Worm (Caenorhabditis elegans): ENCODE data around the gene F17H10.2.

Gene F17H10.2

DNA sequence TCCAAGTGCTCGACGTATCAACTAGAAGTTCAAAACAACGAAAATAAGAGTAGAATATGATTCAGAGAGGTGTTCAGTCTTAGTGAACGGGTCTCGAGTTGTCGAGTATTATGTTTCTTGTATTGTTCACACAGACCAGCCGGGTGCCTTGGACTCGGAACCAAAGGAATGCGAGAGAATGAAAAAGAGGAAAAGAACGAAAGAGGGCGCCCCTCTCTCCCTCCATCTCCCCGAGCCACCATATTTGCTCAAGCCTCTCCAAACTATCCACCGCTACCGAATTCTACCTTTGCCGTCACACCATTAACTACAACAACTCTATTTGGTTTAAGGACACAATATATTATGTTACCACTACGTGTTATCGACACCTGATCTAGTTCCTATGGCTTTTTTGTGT lies 48.2 kb downstream of the F17H10.2 start:
- TF ChIP-seq scrt-1 (GFP tag; IDR thresholded peaks at IDR 0.05), result no peak
- no peak for TF ChIP-seq hnd-1 (tag; optimal IDR thresholded peaks at IDR 0.05)
- no peak for TF ChIP-seq aly-1 (tag; optimal IDR thresholded peaks at IDR 0.05)
- no peak for TF ChIP-seq tra-4 (tag; optimal IDR thresholded peaks at IDR 0.05)
- TF ChIP-seq tbx-11 (GFP tag; IDR thresholded peaks at IDR 0.05), result no peak

DNA sequence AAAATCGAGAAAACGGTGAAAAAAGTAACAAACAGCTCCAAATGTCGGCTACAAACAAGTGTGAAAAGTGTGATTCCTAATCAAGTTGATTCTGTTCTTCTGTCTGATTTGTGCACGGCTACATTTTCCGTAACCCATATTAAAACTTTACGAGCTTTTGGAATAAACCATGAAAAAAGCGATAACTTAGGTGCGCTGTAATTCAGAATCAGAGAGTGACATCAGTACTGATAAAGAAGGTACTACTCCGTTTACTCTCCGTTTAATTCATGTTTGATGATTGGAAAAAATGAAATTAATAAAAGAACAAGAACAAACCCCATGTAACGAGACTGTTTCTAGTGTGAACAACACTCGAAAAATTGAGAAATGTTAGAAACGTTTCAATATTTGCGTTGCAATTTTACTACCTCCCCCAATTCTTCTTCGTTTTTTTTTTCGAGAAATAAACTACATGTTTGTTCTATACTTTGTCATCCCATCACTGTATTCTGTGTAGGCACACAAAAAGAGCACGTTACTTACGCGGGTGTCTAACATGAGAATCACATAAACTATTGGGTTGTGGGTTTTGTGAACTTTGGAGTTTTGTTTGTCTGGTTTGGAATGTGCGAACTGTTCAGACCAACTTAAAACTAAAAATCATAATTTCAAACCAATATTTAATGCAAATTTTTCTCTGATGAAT lies 48.9 kb downstream of the F17H10.2 start:
- no peak for TF ChIP-seq hmbx-1 (tag; optimal IDR thresholded peaks at IDR 0.05)
- no peak for TF ChIP-seq F13C5.2 (tag; optimal IDR thresholded peaks at IDR 0.05)
- TF ChIP-seq sea-1 (GFP tag; conservative IDR thresholded peaks at IDR 0.05), result no peak
- no peak for TF ChIP-seq tra-4 (tag; optimal IDR thresholded peaks at IDR 0.05)
- TF ChIP-seq aly-1 (tag; optimal IDR thresholded peaks at IDR 0.05), result no peak
- no peak for TF ChIP-seq B0310.2 (tag; optimal IDR thresholded peaks at IDR 0.05)
- no peak for TF ChIP-seq pes-1 (GFP tag; IDR thresholded peaks at IDR 0.05)
- TF ChIP-seq tbx-11 (GFP tag; IDR thresholded peaks at IDR 0.05), result no peak
- no peak for TF ChIP-seq hmg-4 (GFP tag; optimal IDR thresholded peaks at IDR 0.05)
- TF ChIP-seq flt-1 (GFP tag; IDR thresholded peaks at IDR 0.05), result no peak
- TF ChIP-seq hnd-1 (tag; optimal IDR thresholded peaks at IDR 0.05), result no peak
- no peak for TF ChIP-seq ama-1 (optimal IDR thresholded peaks at IDR 0.05)
- TF ChIP-seq tbx-37 (GFP tag; conservative IDR thresholded peaks at IDR 0.05), result no peak
- no peak for TF ChIP-seq scrt-1 (GFP tag; IDR thresholded peaks at IDR 0.05)
- no peak for TF ChIP-seq ets-7 (tag; optimal IDR thresholded peaks at IDR 0.05)

DNA sequence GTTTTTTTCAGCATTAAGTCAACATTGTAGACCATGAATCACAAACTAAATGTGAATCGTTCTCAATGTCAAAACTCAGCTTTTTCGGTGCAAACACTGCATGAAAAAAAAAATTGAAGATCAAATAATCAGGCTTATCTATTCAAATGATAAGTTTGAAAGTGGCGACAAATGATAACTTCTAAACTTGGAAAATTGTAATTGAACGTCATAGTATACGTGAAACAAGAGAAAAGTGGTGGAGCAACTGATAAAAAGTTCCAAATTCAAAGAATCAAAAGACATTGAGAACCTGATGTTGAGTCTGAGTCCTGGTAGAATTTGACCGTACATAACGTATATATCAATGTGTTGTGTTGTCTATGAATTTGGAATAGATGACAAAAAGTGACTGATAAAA lies 49.6 kb downstream of the F17H10.2 start:
- TF ChIP-seq aly-1 (tag; optimal IDR thresholded peaks at IDR 0.05) (no peak), hmg-4 (GFP tag; optimal IDR thresholded peaks at IDR 0.05) (no peak), ets-7 (tag; optimal IDR thresholded peaks at IDR 0.05) (no peak), tbx-11 (GFP tag; IDR thresholded peaks at IDR 0.05) (no peak), tra-4 (tag; optimal IDR thresholded peaks at IDR 0.05) (no peak), hmbx-1 (tag; optimal IDR thresholded peaks at IDR 0.05) (no peak), pes-1 (GFP tag; IDR thresholded peaks at IDR 0.05) (no peak), sea-1 (GFP tag; conservative IDR thresholded peaks at IDR 0.05) (no peak)

DNA sequence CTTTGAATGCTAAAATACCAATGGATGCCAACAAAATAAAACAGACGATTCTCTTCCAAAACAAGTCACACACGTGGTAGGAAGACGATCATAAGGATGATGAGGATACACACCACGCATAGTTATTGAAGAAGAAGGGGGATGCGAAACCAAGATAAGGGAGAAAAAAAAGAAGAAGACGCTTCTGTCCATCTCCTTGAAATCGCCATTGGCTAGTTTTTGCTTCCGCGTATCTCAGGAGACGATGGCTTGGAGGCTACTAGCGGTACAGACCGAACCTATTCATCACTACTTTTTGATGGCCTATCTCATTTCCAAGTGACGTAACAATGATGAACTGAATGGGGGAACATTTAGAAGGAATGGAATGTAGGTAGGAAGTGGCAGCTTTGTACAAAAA lies 50.7 kb downstream of the F17H10.2 start:
- TF ChIP-seq ceh-13 (GFP tag; optimal IDR thresholded peaks at IDR 0.05) (no peak), F13C5.2 (tag; optimal IDR thresholded peaks at IDR 0.05) (no peak), ceh-36 (tag; optimal IDR thresholded peaks at IDR 0.05) (no peak), B0310.2 (tag; optimal IDR thresholded peaks at IDR 0.05) (no peak), hnd-1 (tag; optimal IDR thresholded peaks at IDR 0.05) (no peak), pes-1 (GFP tag; IDR thresholded peaks at IDR 0.05) (no peak), scrt-1 (GFP tag; IDR thresholded peaks at IDR 0.05) (no peak), ama-1 (optimal IDR thresholded peaks at IDR 0.05) (no peak), hmbx-1 (tag; optimal IDR thresholded peaks at IDR 0.05) (no peak), tbx-11 (GFP tag; IDR thresholded peaks at IDR 0.05) (no peak), aly-1 (tag; optimal IDR thresholded peaks at IDR 0.05) (no peak), sea-1 (GFP tag; conservative IDR thresholded peaks at IDR 0.05) (no peak), ets-7 (tag; optimal IDR thresholded peaks at IDR 0.05) (no peak), tra-4 (tag; optimal IDR thresholded peaks at IDR 0.05) (no peak), flt-1 (GFP tag; IDR thresholded peaks at IDR 0.05) (no peak), hmg-4 (GFP tag; optimal IDR thresholded peaks at IDR 0.05) (no peak), tbx-37 (GFP tag; conservative IDR thresholded peaks at IDR 0.05) (no peak)

DNA sequence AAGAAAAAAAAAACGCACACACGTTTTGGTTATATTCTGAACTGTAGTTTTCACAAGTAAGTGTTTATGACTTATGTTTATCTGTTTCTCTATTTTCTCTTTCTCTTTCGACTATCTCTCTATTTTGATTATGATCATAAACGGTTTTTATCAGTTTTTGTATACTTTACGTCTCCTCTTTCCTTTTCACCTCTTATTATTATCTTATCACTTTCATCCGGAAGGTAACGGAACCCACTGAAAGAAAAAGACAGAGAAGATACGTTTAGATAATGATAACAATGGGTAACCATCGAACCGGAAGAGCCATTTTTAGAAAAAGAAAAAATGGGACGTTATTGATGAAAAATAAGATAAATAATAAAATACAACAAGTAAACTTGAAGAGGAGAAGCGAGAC lies 52.1 kb downstream of the F17H10.2 start:
- TF ChIP-seq ets-7 (tag; optimal IDR thresholded peaks at IDR 0.05) (no peak), hmg-4 (GFP tag; optimal IDR thresholded peaks at IDR 0.05) (no peak), sea-1 (GFP tag; conservative IDR thresholded peaks at IDR 0.05) (no peak), pes-1 (GFP tag; IDR thresholded peaks at IDR 0.05) (no peak)

Data from whole organism, early embryonic.